Worm (Caenorhabditis elegans) whole organism, L4/young adult: ENCODE data around the gene viro-2.

Experiments used
- W03F9.2 ChIP-seq: fragments of 150-350 bp; optimal IDR thresholded peaks from 2 replicates; lab custom pipeline; 2014; ENCODE audit warnings: missing biosample characterization, missing genetic modification characterization
- dao-5 ChIP-seq: sonication (generic microtip); optimal IDR thresholded peaks from 2 replicates; lab custom pipeline; 2016; ENCODE audit warnings: missing genotype, missing genetic modification characterization, moderate library complexity, missing compliant biosample characterization

ce11 chrIII:7144749-7145148, 16.0 kb downstream of the viro-2 start, which contains the start of gene glr-2:
- no peak for TF ChIP-seq dao-5
- no peak for TF ChIP-seq W03F9.2 (tag; lab: Kevin White, UChicago)
